Fruit fly (Drosophila melanogaster) whole organism, adult: ENCODE data around the gene CG6656.

Experiments used
- Crg-1 ChIP-seq: fragments of 200-800 bp; sonication (Bioruptor generic); optimal IDR thresholded peaks from 2 replicates; lab custom pipeline; 2016; ENCODE audit warnings: missing biosample characterization, missing genetic modification characterization
- Hr96 ChIP-seq: fragments of 200-800 bp; sonication (Bioruptor generic); optimal IDR thresholded peaks from 2 replicates; lab custom pipeline; 2016; ENCODE audit warnings: missing biosample characterization, missing genetic modification characterization
- Mnt ChIP-seq: fragments of 200-800 bp; sonication (Bioruptor generic); optimal IDR thresholded peaks from 2 replicates; lab custom pipeline; 2016; ENCODE audit warnings: missing biosample characterization, mild to moderate bottlenecking, missing genetic modification characterization
- bab1 ChIP-seq: fragments of 200-800 bp; sonication (Bioruptor generic); optimal IDR thresholded peaks from 3 replicates; lab custom pipeline; 2019; ENCODE audit warnings: missing biosample characterization, mild to moderate bottlenecking, missing genetic modification characterization, moderate library complexity

dm6 chr3R:21835388-21836200, 39.5 kb upstream of the CG6656 start:
- TF ChIP-seq Hr96 (GFP tag; lab: Kevin White, UChicago) (no peak), Crg-1 (GFP tag; lab: Kevin White, UChicago) (no peak), Mnt (GFP tag; lab: Kevin White, UChicago) (no peak), bab1 (GFP tag; lab: Kevin White, UChicago) (no peak)
